Worm (Caenorhabditis elegans) whole organism, L2 larva: ENCODE measurements around the gene znf-474.

Source experiments
- ceh-82 ChIP-seq: fragments of 150-350 bp; optimal IDR thresholded peaks from 2 replicates; lab custom pipeline; 2014; ENCODE audit warnings: missing biosample characterization, missing genetic modification characterization
- nhr-10 ChIP-seq: sonication (generic microtip); optimal IDR thresholded peaks from 2 replicates; lab custom pipeline; 2017; ENCODE audit warnings: missing biosample characterization, missing genetic modification characterization
- nhr-6 ChIP-seq: fragments of 150-350 bp; optimal IDR thresholded peaks from 2 replicates; lab custom pipeline; 2014; ENCODE audit warnings: missing biosample characterization, missing genetic modification characterization
- unc-62 ChIP-seq: fragments of 150-350 bp; optimal IDR thresholded peaks from 2 replicates; lab custom pipeline; 2014; ENCODE audit warnings: missing biosample characterization, missing genetic modification reagents, missing genetic modification characterization
- zag-1 ChIP-seq: fragments of 150-350 bp; optimal IDR thresholded peaks from 2 replicates; lab custom pipeline; 2014; ENCODE audit warnings: missing biosample characterization, missing genetic modification characterization
- ztf-4 ChIP-seq: fragments of 150-350 bp; optimal IDR thresholded peaks from 2 replicates; lab custom pipeline; 2014; ENCODE audit warnings: missing biosample characterization, missing genetic modification characterization

DNA sequence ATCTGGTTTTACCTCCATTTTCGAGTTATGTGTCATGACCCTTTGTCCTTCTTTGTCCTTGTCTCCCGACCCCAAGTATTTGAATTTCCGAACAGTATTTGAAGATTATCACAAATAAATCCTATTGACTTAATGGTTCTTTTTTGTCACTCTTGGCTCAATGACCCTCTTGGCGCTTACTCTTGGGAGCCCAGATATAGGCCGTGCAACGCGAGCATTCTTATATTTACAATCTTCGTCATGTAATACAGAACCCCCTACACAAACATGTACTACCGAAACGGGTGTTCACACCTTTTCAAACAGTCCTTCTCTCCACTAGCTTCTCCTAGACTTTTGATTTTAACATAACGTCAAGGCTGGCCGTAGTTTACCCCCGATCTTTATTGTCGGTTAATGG, 6.0 kb upstream of the znf-474 start, which contains the start of gene M153.5:
- no peak for TF ChIP-seq unc-62 (GFP tag; lab: Kevin White, UChicago)
- TF ChIP-seq ceh-82, result no peak
- no peak for TF ChIP-seq zag-1 (tag; lab: Kevin White, UChicago)
- no peak for TF ChIP-seq ztf-4
- TF ChIP-seq nhr-6, result no peak
- no peak for TF ChIP-seq nhr-10
